Fruit fly (Drosophila melanogaster) whole organism, prepupa: ENCODE measurements around the gene CG12236.

Experiments used
- CG3919 ChIP-seq: fragments of 200-800 bp; sonication (Bioruptor generic); optimal IDR thresholded peaks from 3 replicates; lab custom pipeline; 2016; ENCODE audit warnings: missing biosample characterization, missing genetic modification characterization
- CG6163 ChIP-seq: fragments of 200-800 bp; sonication (Bioruptor generic); IDR thresholded peaks from 3 replicates; pipeline ENCODE4 v1.3.6; 2022; ENCODE audit warnings: missing biosample characterization, missing genetic modification characterization
- OdsH ChIP-seq: fragments of 200-800 bp; sonication (Bioruptor generic); optimal IDR thresholded peaks from 3 replicates; lab custom pipeline; 2016; ENCODE audit warnings: missing biosample characterization, missing genetic modification characterization

DNA sequence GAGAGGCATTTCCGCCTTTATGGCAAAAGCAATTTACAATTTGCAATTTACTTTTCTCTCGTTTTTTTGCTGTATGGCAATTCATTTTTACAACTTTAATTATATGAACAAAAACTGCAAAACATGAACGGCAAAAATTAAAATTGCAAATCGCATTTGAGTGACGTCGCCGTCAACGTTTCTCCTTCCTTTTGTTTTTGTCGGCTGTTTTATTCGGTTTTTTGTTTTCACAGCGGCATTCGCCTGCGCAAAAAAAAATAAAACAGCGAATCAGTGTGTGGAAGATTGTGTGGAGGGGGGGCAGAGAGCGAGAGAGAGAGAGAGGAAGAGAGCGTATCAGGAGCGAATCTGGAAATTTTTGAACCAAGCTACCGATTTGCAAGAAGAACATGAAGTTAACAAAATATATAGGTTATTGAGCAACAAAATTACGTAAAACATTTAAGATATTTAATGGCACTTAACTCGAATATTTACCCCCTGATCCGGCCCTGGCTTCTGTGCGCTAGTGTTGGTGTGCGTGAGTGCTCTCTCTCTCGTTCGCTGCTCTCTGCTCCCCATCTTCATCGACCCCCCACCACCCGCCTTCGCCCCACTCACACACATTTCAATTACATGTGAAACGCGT, 10.7 kb downstream of the CG12236 start:
- TF ChIP-seq CG3919 (GFP tag; lab: Kevin White, UChicago) (peak; percentile 100), CG6163 (GFP tag; lab: Robert Waterston, UW) (peak; percentile 100), OdsH (GFP tag; lab: Kevin White, UChicago) (peak; percentile 100)
